Worm (Caenorhabditis elegans): ENCODE data around the gene mon-2.

DNA sequence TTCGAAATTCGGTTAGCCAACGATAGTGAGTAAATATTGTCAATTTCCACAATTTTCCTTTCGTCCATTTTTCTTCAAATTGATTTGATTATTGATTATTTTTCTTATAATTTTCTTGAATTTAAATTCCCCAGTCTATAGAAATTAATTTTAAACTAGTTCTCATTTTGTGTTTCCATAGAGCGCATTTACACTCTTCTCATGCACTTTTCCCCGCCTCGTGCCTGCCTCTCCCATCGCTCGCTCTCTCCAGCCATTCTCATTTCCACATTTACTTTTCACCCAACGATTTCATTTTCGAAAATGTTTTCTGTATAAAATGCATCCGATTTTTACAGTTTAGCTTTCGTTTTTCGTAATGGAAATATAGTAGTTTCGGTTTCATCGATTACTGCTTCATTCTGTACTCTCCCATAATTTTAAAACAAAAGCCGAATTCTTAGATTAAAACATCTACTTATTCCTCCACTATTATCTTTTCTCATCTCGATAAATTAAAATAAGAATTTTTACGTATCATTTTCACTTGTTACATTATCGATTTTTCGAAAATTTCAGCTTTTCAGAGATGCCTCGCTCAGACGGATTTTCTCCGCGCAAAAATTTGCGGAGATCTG is 17.6 kb upstream of the mon-2 start, which contains the start of gene lex-1:
- TF ChIP-seq snpc-4 (tag; optimal IDR thresholded peaks at IDR 0.05) (no peak), nhr-237 (tag; optimal IDR thresholded peaks at IDR 0.05) (no peak), unc-62 (GFP tag; optimal IDR thresholded peaks at IDR 0.05) (no peak), hlh-17 (GFP tag; optimal IDR thresholded peaks at IDR 0.05; ENCODE audit: borderline replicate concordance) (no peak), sox-4 (tag; optimal IDR thresholded peaks at IDR 0.05) (no peak), mef-2 (tag; optimal IDR thresholded peaks at IDR 0.05) (no peak), sup-37 (GFP tag; optimal IDR thresholded peaks at IDR 0.05) (no peak), nhr-77 (tag; optimal IDR thresholded peaks at IDR 0.05) (no peak)
